Fruit fly (Drosophila melanogaster): ENCODE results near the gene CG8036.

The CG8036 gene

DNA sequence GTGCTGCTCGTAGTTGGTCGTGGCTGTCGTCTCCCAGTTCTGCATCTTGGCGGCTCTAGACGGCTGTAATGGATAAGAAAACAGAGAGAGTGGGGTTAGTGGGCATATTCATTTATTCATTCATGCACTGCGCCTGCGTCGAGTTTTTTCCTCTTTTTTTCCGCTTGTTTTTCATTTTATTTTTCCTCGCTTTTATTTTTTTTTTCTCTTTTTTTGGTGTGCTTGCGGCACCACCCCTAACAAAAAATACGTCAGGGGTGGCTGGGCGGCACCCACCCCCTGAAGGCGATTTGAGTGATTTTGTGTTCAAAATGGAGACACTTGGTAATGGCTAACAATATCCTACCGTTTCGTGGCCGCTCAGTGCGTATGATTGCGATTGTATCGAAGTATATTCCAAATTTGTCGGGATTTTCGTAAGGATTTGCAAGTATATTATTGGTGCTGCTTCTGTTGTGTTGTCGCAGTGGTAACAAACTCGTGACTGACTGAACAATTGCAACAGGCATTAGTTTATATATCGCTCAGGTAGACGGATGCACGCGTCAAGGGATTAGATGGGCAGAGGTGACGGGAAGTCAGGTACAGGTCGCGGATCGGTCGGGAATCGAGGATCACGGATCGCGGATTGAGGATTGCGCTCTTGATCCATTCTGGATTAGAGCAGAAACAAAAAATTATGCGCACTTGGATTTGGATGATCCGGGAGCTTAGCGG, 26.6 kb downstream of the CG8036 start (continued):
- TF ChIP-seq tio (GFP tag; optimal IDR thresholded peaks at IDR 0.05), result no peak
- no peak for TF ChIP-seq oc (tag; optimal IDR thresholded peaks at IDR 0.05)
- no peak for TF ChIP-seq CG11504 (tag; optimal IDR thresholded peaks at IDR 0.05)
- TF ChIP-seq BEAF-32 (GFP tag; optimal IDR thresholded peaks at IDR 0.05), result no peak
- TF ChIP-seq pnt (GFP tag; optimal IDR thresholded peaks at IDR 0.05), result no peak
- no peak; the same call in 1 of the 2 replicates for TF ChIP-seq CG9932 (GFP tag; IDR thresholded peaks at IDR 0.05)
- TF ChIP-seq CG15601 (tag; optimal IDR thresholded peaks at IDR 0.05), result no peak
- TF ChIP-seq CG4617 (GFP tag; optimal IDR thresholded peaks at IDR 0.05; ENCODE audit: borderline replicate concordance), result no peak
- no peak for TF ChIP-seq fd102C (GFP tag; optimal IDR thresholded peaks at IDR 0.05)
- TF ChIP-seq Kr (GFP tag; optimal IDR thresholded peaks at IDR 0.05), result no peak
- no peak for TF ChIP-seq CG6272 (GFP tag; IDR thresholded peaks at IDR 0.05)
- peak; percentile 58 for TF ChIP-seq CG15479 (GFP tag; optimal IDR thresholded peaks at IDR 0.05)
- TF ChIP-seq nerfin-1 (tag; optimal IDR thresholded peaks at IDR 0.05), result no peak
- TF ChIP-seq CG16863 (GFP tag; optimal IDR thresholded peaks at IDR 0.05), result no peak
- no peak for TF ChIP-seq CG30403 (GFP tag; optimal IDR thresholded peaks at IDR 0.05)
- TF ChIP-seq CG11093 (GFP tag; IDR thresholded peaks at IDR 0.05), result no peak
- TF ChIP-seq wor (GFP tag; IDR thresholded peaks at IDR 0.05), result no peak
- no peak for TF ChIP-seq Deaf1 (tag; optimal IDR thresholded peaks at IDR 0.05)
- TF ChIP-seq Hand (GFP tag; optimal IDR thresholded peaks at IDR 0.05), result peak; percentile 91
- TF ChIP-seq CG6854 (GFP tag; optimal IDR thresholded peaks at IDR 0.05), result peak; percentile 77
- TF ChIP-seq Sry-δ (GFP tag; optimal IDR thresholded peaks at IDR 0.05), result no peak
- TF ChIP-seq CG3065 (GFP tag; optimal IDR thresholded peaks at IDR 0.05), result no peak
- TF ChIP-seq Hmx (GFP tag; optimal IDR thresholded peaks at IDR 0.05), result no peak
- no peak for TF ChIP-seq zfh2 (GFP tag; optimal IDR thresholded peaks at IDR 0.05)
- TF ChIP-seq Dad (GFP tag; optimal IDR thresholded peaks at IDR 0.05), result no peak
- no peak for TF ChIP-seq sim (GFP tag; IDR thresholded peaks at IDR 0.05)
- no peak for TF ChIP-seq CG17328 (GFP tag; IDR thresholded peaks at IDR 0.05)
- peak; percentile 48; the same call in 1 of the 2 replicates for TF ChIP-seq toy (GFP tag; IDR thresholded peaks at IDR 0.05)
- no peak for TF ChIP-seq CoRest (tag; optimal IDR thresholded peaks at IDR 0.05)
- TF ChIP-seq Hmr (GFP tag; optimal IDR thresholded peaks at IDR 0.05), result peak; percentile 80
- peak; percentile 66 for TF ChIP-seq Nf-YB (GFP tag; optimal IDR thresholded peaks at IDR 0.05)
- no peak for TF ChIP-seq ttk (GFP tag; IDR thresholded peaks at IDR 0.05)

DNA sequence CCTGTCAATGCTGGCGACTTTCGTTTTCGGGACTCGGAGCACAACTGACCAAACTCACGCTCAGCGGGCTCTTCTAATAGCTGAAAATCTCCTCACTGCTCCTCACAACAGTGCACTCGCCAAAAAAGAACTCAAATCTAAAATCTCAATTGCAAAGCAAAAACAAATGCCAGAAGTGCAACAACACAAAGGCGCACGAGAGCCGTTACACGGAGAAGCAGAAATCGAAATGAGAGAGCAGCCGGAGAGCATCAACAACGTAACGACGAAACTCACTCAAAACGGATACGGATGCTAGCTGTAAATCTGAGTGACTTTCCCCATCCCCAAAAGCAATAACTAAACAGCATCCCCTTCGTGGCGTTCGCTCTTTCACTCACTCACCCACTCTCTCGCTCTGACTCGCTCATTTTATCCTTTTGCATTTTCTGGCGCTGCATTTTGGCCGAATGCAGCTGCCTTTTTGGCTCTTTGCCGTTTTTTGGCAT, 30.1 kb downstream of the CG8036 start, which contains the start of gene hb:
Gene hb (minus strand): TSS at position 51 of the 488 bp plus-strand sequence.
- TF ChIP-seq CG11085 (GFP tag; IDR thresholded peaks at IDR 0.05), result no peak
- peak; percentile 97 for TF ChIP-seq z (GFP tag; IDR thresholded peaks at IDR 0.05)
- TF ChIP-seq bbx (GFP tag; IDR thresholded peaks at IDR 0.05; ENCODE audit: partially characterized antibody), result 0 out of 2 replicates have a peak, but pooled peaks have one; percentile 30
- no peak for TF ChIP-seq CG1792 (GFP tag; optimal IDR thresholded peaks at IDR 0.05)
- TF ChIP-seq CG4360 (GFP tag; IDR thresholded peaks at IDR 0.05), result peak; percentile 70; the same call in 1 of the 2 replicates
- no peak for TF ChIP-seq Side (GFP tag; optimal IDR thresholded peaks at IDR 0.05)
- TF ChIP-seq corto (GFP tag; optimal IDR thresholded peaks at IDR 0.05), result no peak
- TF ChIP-seq Nf-YB (GFP tag; optimal IDR thresholded peaks at IDR 0.05), result peak; percentile 4
- peak; percentile 45 to 81 for TF ChIP-seq Trl (optimal IDR thresholded peaks at IDR 0.05)
- TF ChIP-seq Trl (GFP tag; optimal IDR thresholded peaks at IDR 0.05), result no peak
- TF ChIP-seq CG8944 (GFP tag; optimal IDR thresholded peaks at IDR 0.05), result no peak
- no peak for TF ChIP-seq CG9876 (GFP tag; optimal IDR thresholded peaks at IDR 0.05)
- peak; percentile 27; the same call in 1 of the 3 replicates for TF ChIP-seq CG16813 (GFP tag; IDR thresholded peaks at IDR 0.05; ENCODE audit: partially characterized antibody)
- peak; percentile 20 for TF ChIP-seq CG1832 (GFP tag; optimal IDR thresholded peaks at IDR 0.05)
- TF ChIP-seq CG4424 (GFP tag; optimal IDR thresholded peaks at IDR 0.05), result no peak
- TF ChIP-seq org-1 (GFP tag; optimal IDR thresholded peaks at IDR 0.05), result no peak
- TF ChIP-seq dm (GFP tag; optimal IDR thresholded peaks at IDR 0.05), result no peak
- no peak for TF ChIP-seq Nf-YA (GFP tag; IDR thresholded peaks at IDR 0.05)

Data from whole organism, embryonic.